Worm (Caenorhabditis elegans) whole organism, midembryonic: Measurements from ENCODE around the gene nhr-92.

Experiments used
- flt-1 ChIP-seq: fragments of 200-800 bp; sonication (Bioruptor generic); IDR thresholded peaks from 2 replicates; pipeline ENCODE4 v1.3.6; 2022; ENCODE audit warnings: missing genetic modification characterization, missing compliant biosample characterization
- med-1 ChIP-seq: sonication (generic microtip); optimal IDR thresholded peaks from 2 replicates; lab custom pipeline; 2017; ENCODE audit warnings: missing genetic modification characterization, mild to moderate bottlenecking, missing compliant biosample characterization, antibody characterized with exemption, missing genetic modification reagents; ENCODE audit not compliant: insufficient read depth
- ztf-23 ChIP-seq: fragments of 200-800 bp; sonication (Bioruptor generic); IDR thresholded peaks from 2 replicates; pipeline ENCODE4 v1.3.6; 2022; ENCODE audit warnings: missing genetic modification reagents, missing genetic modification characterization, missing compliant biosample characterization

- TF ChIP-seq flt-1 (GFP tag; lab: Robert Waterston, UW), result no peak
- TF ChIP-seq med-1 (GFP tag; lab: Kevin White, UChicago), result no peak
- TF ChIP-seq ztf-23 (GFP tag; lab: Robert Waterston, UW), result no peak
Observed at ce11 chrIV:1632593-1632992, 12.7 kb downstream of the nhr-92 start.
